Worm (Caenorhabditis elegans): ENCODE data around the gene F42A9.11.
"Not testable (repeated sequence)": the region's sequence is repeated elsewhere in the genome, so short reads cannot be mapped to it uniquely, and the experiment has no call there.

DNA sequence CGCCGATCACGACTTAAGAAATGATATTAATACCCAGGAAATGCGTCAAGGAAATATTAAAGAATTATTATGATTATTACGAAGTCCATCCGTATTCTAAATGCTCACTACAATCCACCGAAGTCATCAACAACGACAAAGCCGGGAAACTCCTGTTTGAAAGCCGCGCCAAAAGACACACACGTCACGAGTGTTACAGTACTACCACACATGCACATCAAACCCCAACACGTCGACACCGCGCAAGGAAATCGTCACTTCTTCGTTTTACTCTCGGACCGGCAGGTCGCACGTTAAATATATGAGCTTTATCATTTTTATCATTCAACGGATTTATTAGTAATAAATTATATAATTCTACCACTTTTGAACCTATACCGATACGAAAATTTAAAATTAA lies 20.0 kb upstream of the F42A9.11 start:
- not testable (repeated sequence) for TF ChIP-seq zip-2 (tag; optimal IDR thresholded peaks at IDR 0.05); nhr-28 (tag; optimal IDR thresholded peaks at IDR 0.05); pha-4 (GFP tag; IDR thresholded peaks at IDR 0.05); pha-4 (tag; optimal IDR thresholded peaks at IDR 0.05); nhr-25 (tag; optimal IDR thresholded peaks at IDR 0.05; ENCODE audit: borderline replicate concordance, insufficient read depth); dpl-1 (GFP tag; optimal IDR thresholded peaks at IDR 0.05); jun-1 (tag; optimal IDR thresholded peaks at IDR 0.05); lir-3 (tag; optimal IDR thresholded peaks at IDR 0.05); skn-1 (tag; optimal IDR thresholded peaks at IDR 0.05)
